Worm (Caenorhabditis elegans): ENCODE results near the gene gana-1.
A peak's percentile ranks its signal among the peaks of the same experiment; 100 is the strongest.

gana-1 gene

ce11 chrV:12039755-12040154, 47.3 kb upstream of the gana-1 start:
- TF ChIP-seq nhr-23 (tag; optimal IDR thresholded peaks at IDR 0.05) (peak; percentile 40), mml-1 (tag; optimal IDR thresholded peaks at IDR 0.05) (no peak), R02D3.7 (tag; optimal IDR thresholded peaks at IDR 0.05) (no peak), fos-1 (tag; optimal IDR thresholded peaks at IDR 0.05) (no peak)

DNA sequence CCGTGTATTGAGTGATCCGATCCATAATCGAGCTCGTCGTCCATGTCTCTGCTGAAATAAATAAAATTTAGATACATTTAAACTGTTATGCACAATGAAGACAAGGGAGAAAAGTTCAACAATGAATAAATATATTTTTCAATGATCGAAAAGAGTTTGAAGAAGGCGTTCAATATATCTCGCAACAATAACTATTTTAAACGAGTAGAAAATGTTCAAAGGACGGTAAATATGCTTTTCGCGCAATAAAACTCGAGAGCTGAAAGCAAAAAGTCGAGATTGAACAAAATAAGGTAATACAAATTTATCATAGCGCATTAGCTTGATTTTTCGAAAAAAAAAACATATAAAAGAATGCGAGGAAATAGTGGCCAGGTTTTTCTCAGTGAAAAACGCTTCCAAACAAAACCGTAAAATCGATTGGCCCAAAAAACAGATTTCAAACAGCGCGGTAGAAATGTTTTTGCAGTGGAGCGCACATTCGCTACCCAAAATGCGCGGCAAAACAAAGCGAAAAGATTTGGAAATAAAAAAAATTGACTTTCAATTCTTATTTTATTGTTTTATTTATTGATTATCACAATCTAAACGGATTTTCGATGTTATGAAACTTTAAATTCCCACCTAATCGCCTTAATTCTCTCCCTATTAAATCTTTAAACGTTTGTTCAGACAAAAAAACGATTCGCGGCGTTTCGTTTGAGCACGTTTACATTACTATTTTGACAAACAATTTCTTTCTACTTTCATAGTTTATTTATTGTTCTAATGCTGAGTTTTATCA, 46.0 kb upstream of the gana-1 start, which contains the start of the genes kup-1 and F10C2.4:
TSS of gene kup-1 (minus strand) at position 51 of the 784 bp plus-strand sequence.
TSS of gene F10C2.4 (plus strand) at position 734 of the 784 bp plus-strand sequence.
- no peak for TF ChIP-seq nhr-76 (tag; optimal IDR thresholded peaks at IDR 0.05)
- no peak for TF ChIP-seq nhr-237 (tag; optimal IDR thresholded peaks at IDR 0.05)
- TF ChIP-seq fkh-2 (tag; optimal IDR thresholded peaks at IDR 0.05) = no peak
- TF ChIP-seq unc-62 (GFP tag; optimal IDR thresholded peaks at IDR 0.05) = no peak
- no peak for TF ChIP-seq nhr-11 (tag; optimal IDR thresholded peaks at IDR 0.05)
- peak; percentile 87 for TF ChIP-seq lin-15B (tag; optimal IDR thresholded peaks at IDR 0.05)
- TF ChIP-seq aly-2 (tag; optimal IDR thresholded peaks at IDR 0.05) = no peak
- TF ChIP-seq ceh-16 (tag; optimal IDR thresholded peaks at IDR 0.05) = no peak
- peak; percentile 59 for TF ChIP-seq hmg-11 (tag; optimal IDR thresholded peaks at IDR 0.05)
- TF ChIP-seq nhr-12 (tag; optimal IDR thresholded peaks at IDR 0.05) = no peak
- TF ChIP-seq R02D3.7 (tag; optimal IDR thresholded peaks at IDR 0.05) = no peak
- TF ChIP-seq ceh-82 (tag; optimal IDR thresholded peaks at IDR 0.05) = no peak
- TF ChIP-seq elt-2 (tag; optimal IDR thresholded peaks at IDR 0.05) = peak; percentile 21
- no peak for TF ChIP-seq nhr-43 (tag; optimal IDR thresholded peaks at IDR 0.05; ENCODE audit: poor library complexity, severe bottlenecking)
- TF ChIP-seq nhr-23 (tag; optimal IDR thresholded peaks at IDR 0.05) = peak; percentile 61
- TF ChIP-seq ZK546.5 (tag; optimal IDR thresholded peaks at IDR 0.05) = no peak
- TF ChIP-seq pha-4 (tag; optimal IDR thresholded peaks at IDR 0.05) = peak; percentile 64
- peak; percentile 82 for TF ChIP-seq nfya-1 (tag; optimal IDR thresholded peaks at IDR 0.05; ENCODE audit: insufficient read depth)
- no peak for TF ChIP-seq mml-1 (tag; optimal IDR thresholded peaks at IDR 0.05)
- no peak for TF ChIP-seq eor-1 (tag; optimal IDR thresholded peaks at IDR 0.05)
- TF ChIP-seq egl-5 (tag; optimal IDR thresholded peaks at IDR 0.05) = peak; percentile 65
- TF ChIP-seq nhr-28 (tag; optimal IDR thresholded peaks at IDR 0.05) = no peak
- no peak for TF ChIP-seq nhr-67 (tag; optimal IDR thresholded peaks at IDR 0.05)
- TF ChIP-seq tbx-2 (tag; optimal IDR thresholded peaks at IDR 0.05) = no peak
- no peak for TF ChIP-seq egl-27 (tag; optimal IDR thresholded peaks at IDR 0.05)
- TF ChIP-seq sea-2 (GFP tag; optimal IDR thresholded peaks at IDR 0.05) = no peak
- peak; percentile 68 for TF ChIP-seq ceh-28 (tag; optimal IDR thresholded peaks at IDR 0.05)
- TF ChIP-seq elt-3 (tag; optimal IDR thresholded peaks at IDR 0.05) = no peak
- TF ChIP-seq daf-12 (tag; optimal IDR thresholded peaks at IDR 0.05) = no peak
- TF ChIP-seq skn-1 (tag; optimal IDR thresholded peaks at IDR 0.05) = no peak
- peak; percentile 36 for TF ChIP-seq nhr-25 (tag; optimal IDR thresholded peaks at IDR 0.05)
- TF ChIP-seq lin-39 (tag; optimal IDR thresholded peaks at IDR 0.05) = no peak
- TF ChIP-seq jun-1 (tag; optimal IDR thresholded peaks at IDR 0.05) = no peak
- TF ChIP-seq snpc-4 (tag; optimal IDR thresholded peaks at IDR 0.05) = peak; percentile 66
- TF ChIP-seq fos-1 (tag; optimal IDR thresholded peaks at IDR 0.05) = no peak
- TF ChIP-seq nhr-77 (tag; optimal IDR thresholded peaks at IDR 0.05) = no peak
- no peak for TF ChIP-seq ztf-4 (tag; optimal IDR thresholded peaks at IDR 0.05)
- TF ChIP-seq ceh-9 (tag; optimal IDR thresholded peaks at IDR 0.05) = no peak

- TF ChIP-seq egl-27 (tag; optimal IDR thresholded peaks at IDR 0.05) = no peak
- TF ChIP-seq ceh-9 (tag; optimal IDR thresholded peaks at IDR 0.05) = no peak
- no peak for TF ChIP-seq snpc-4 (tag; optimal IDR thresholded peaks at IDR 0.05)
- TF ChIP-seq jun-1 (tag; optimal IDR thresholded peaks at IDR 0.05) = no peak
- no peak for TF ChIP-seq lin-39 (tag; optimal IDR thresholded peaks at IDR 0.05)
- no peak for TF ChIP-seq ztf-4 (tag; optimal IDR thresholded peaks at IDR 0.05)
- TF ChIP-seq aly-2 (tag; optimal IDR thresholded peaks at IDR 0.05) = no peak
- TF ChIP-seq hmg-11 (tag; optimal IDR thresholded peaks at IDR 0.05) = no peak
- TF ChIP-seq eor-1 (tag; optimal IDR thresholded peaks at IDR 0.05) = no peak
- no peak for TF ChIP-seq nhr-43 (tag; optimal IDR thresholded peaks at IDR 0.05; ENCODE audit: poor library complexity, severe bottlenecking)
- TF ChIP-seq zag-1 (tag; optimal IDR thresholded peaks at IDR 0.05) = no peak
- TF ChIP-seq nhr-77 (tag; optimal IDR thresholded peaks at IDR 0.05) = no peak
- TF ChIP-seq nhr-25 (tag; optimal IDR thresholded peaks at IDR 0.05) = no peak
- no peak for TF ChIP-seq R02D3.7 (tag; optimal IDR thresholded peaks at IDR 0.05)
- TF ChIP-seq mdl-1 (tag; optimal IDR thresholded peaks at IDR 0.05) = no peak
- TF ChIP-seq mml-1 (tag; optimal IDR thresholded peaks at IDR 0.05) = no peak
- no peak for TF ChIP-seq nfya-1 (tag; optimal IDR thresholded peaks at IDR 0.05; ENCODE audit: insufficient read depth)
- TF ChIP-seq ceh-16 (tag; optimal IDR thresholded peaks at IDR 0.05) = no peak
- no peak for TF ChIP-seq unc-62 (GFP tag; optimal IDR thresholded peaks at IDR 0.05)
Observed at ce11 chrV:12045132-12045531, 41.9 kb upstream of the gana-1 start, which contains the start of gene F10C2.5. Gene F10C2.5, plus strand, starts transcription at chrV:12045432.

All from whole organism, L3 larva.